Fruit fly (Drosophila melanogaster): ENCODE results near the gene CG14312.

CG14312 gene

DNA sequence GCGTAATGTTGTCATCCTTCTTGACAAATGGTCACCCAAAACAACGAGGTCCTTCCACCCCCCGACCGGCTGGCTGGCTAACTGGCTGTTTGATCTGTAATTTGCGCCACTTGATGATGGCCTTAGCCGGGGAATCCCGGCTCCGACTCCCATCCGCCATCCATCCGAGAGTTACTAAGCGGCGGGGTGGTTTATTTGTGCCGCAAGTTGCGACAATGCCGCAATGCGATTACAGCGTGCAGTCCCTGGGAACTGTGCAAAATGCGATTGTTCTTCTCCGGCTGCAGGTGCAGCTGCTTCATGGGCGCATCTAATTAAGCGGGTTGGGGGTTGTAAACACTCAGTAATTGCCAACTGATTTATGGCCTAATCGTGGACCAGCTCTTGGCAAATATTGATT is 23.3 kb downstream of the CG14312 start:
- TF ChIP-seq sd (tag; optimal IDR thresholded peaks at IDR 0.05) (no peak), pros (GFP tag; optimal IDR thresholded peaks at IDR 0.05) (peak; percentile 40), gsb-n (tag; optimal IDR thresholded peaks at IDR 0.05) (peak; percentile 71), nerfin-1 (tag; optimal IDR thresholded peaks at IDR 0.05) (peak; percentile 53)

DNA sequence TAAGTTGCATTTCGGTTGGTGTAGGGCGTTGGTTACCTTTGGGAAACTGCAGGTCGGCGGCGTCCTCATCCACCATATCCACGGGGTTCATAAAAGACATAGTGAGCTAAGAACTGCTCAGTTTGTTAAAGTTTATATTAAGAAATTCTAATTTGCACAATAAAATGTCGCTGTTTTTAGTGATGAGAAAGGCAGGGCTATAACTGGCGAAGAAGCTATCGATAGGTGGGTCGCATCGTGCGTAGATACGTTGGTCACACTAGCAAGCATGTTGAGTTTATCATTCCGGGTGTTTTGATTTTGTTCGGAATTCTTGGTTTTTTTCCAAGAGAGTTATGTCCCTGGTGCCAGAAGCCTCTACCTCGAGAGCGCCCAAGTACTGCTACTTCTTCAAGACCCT is 28.0 kb downstream of the CG14312 start, which contains the start of the genes Ada2a, Polr2D, Tgs1 and moi:
Gene Ada2a (minus strand): TSS at position 207 of the 400 bp plus-strand sequence.
Gene Polr2D (minus strand): TSS at position 207 of the 400 bp plus-strand sequence.
Gene Tgs1 (plus strand): TSS at position 250 of the 400 bp plus-strand sequence.
Gene moi (plus strand): TSS at position 250 of the 400 bp plus-strand sequence.
- TF ChIP-seq CG16813 (GFP tag; IDR thresholded peaks at IDR 0.05; ENCODE audit: partially characterized antibody) (peak; percentile 80), chinmo (GFP tag; IDR thresholded peaks at IDR 0.05; ENCODE audit: partially characterized antibody) (0 out of 4 replicates have a peak, but pooled peaks have one; percentile 73), Nf-YC (tag; optimal IDR thresholded peaks at IDR 0.05) (peak; percentile 5), vnd (GFP tag; IDR thresholded peaks at IDR 0.05; ENCODE audit: partially characterized antibody) (peak; percentile 61), sna (GFP tag; IDR thresholded peaks at IDR 0.05; ENCODE audit: partially characterized antibody) (peak; percentile 64), CG34422 (GFP tag; IDR thresholded peaks at IDR 0.05) (peak; percentile 73; the same call in 1 of the 3 replicates), CG11093 (GFP tag; IDR thresholded peaks at IDR 0.05) (no peak), Ada2b (GFP tag; IDR thresholded peaks at IDR 0.05) (no peak), CG6791 (GFP tag; IDR thresholded peaks at IDR 0.05; ENCODE audit: partially characterized antibody) (peak; percentile 83), CG2202 (tag; optimal IDR thresholded peaks at IDR 0.05) (no peak), knrl (GFP tag; IDR thresholded peaks at IDR 0.05; ENCODE audit: partially characterized antibody) (peak; percentile 73), trem (tag; optimal IDR thresholded peaks at IDR 0.05) (peak; percentile 70), NFAT (GFP tag; IDR thresholded peaks at IDR 0.05) (no peak), pzg (GFP tag; optimal IDR thresholded peaks at IDR 0.05) (peak; percentile 72), stwl (tag; optimal IDR thresholded peaks at IDR 0.05) (peak; percentile 49), CoRest (tag; optimal IDR thresholded peaks at IDR 0.05) (no peak), tna (GFP tag; IDR thresholded peaks at IDR 0.05; ENCODE audit: partially characterized antibody) (peak; percentile 47; the same call in 1 of the 2 replicates), Sin3A (optimal IDR thresholded peaks at IDR 0.05) (peak; percentile 56), HmgZ (tag; optimal IDR thresholded peaks at IDR 0.05) (peak; percentile 15), nmo (GFP tag; optimal IDR thresholded peaks at IDR 0.05) (peak; percentile 7), Med (GFP tag) (peak; percentile 82), CG17829 (tag; optimal IDR thresholded peaks at IDR 0.05) (peak; percentile 12), CG13287 (GFP tag; IDR thresholded peaks at IDR 0.05; ENCODE audit: partially characterized antibody) (peak; percentile 86), Opbp (GFP tag; IDR thresholded peaks at IDR 0.05; ENCODE audit: partially characterized antibody) (peak; percentile 87), CG2116 (GFP tag; optimal IDR thresholded peaks at IDR 0.05) (peak; percentile 66), CG16779 (GFP tag; IDR thresholded peaks at IDR 0.05) (no peak), gro (GFP tag; optimal IDR thresholded peaks at IDR 0.05) (peak; percentile 15), fd96Cb (tag; optimal IDR thresholded peaks at IDR 0.05) (no peak), CG34224 (GFP tag; IDR thresholded peaks at IDR 0.05; ENCODE audit: partially characterized antibody) (peak; percentile 85), dan (GFP tag; IDR thresholded peaks at IDR 0.05) (no peak), CG15514 (GFP tag; optimal IDR thresholded peaks at IDR 0.05) (peak; percentile 48), Myb (GFP tag; optimal IDR thresholded peaks at IDR 0.05) (peak; percentile 35), gfzf (GFP tag; optimal IDR thresholded peaks at IDR 0.05) (peak; percentile 60), CG3847 (GFP tag; IDR thresholded peaks at IDR 0.05) (0 out of 2 replicates have a peak, but pooled peaks have one; percentile 33), phol (tag; optimal IDR thresholded peaks at IDR 0.05) (peak; percentile 56), CG12236 (GFP tag; optimal IDR thresholded peaks at IDR 0.05) (no peak), E2f2 (GFP tag; IDR thresholded peaks at IDR 0.05) (peak; percentile 79), Dll (GFP tag; IDR thresholded peaks at IDR 0.05; ENCODE audit: partially characterized antibody) (peak; percentile 78), az2 (GFP tag; optimal IDR thresholded peaks at IDR 0.05) (no peak), CG14860 (GFP tag; IDR thresholded peaks at IDR 0.05; ENCODE audit: partially characterized antibody) (peak; percentile 67), BEAF-32 (GFP tag; optimal IDR thresholded peaks at IDR 0.05) (peak; percentile 85), CG10543 (GFP tag; optimal IDR thresholded peaks at IDR 0.05) (no peak), ato (GFP tag; IDR thresholded peaks at IDR 0.05; ENCODE audit: partially characterized antibody) (peak; percentile 57)
